Fruit fly (Drosophila melanogaster) whole organism, embryonic: Measurements from ENCODE around the gene CG34057.

Experiments used
- Asciz ChIP-seq: fragments of 200-800 bp; sonication (Bioruptor generic); optimal IDR thresholded peaks from 2 replicates; lab custom pipeline; 2017; ENCODE audit warnings: missing biosample characterization, mild to moderate bottlenecking, missing genetic modification characterization, missing genetic modification reagents
- CG11093 ChIP-seq: fragments of 200-800 bp; sonication (Bioruptor generic); IDR thresholded peaks from 3 replicates; pipeline ENCODE4 v1.3.6; 2022; ENCODE audit warnings: missing biosample characterization, missing genetic modification characterization
- CG12104 ChIP-seq: fragments of 200-800 bp; sonication (Bioruptor generic); optimal IDR thresholded peaks from 3 replicates; lab custom pipeline; 2016; ENCODE audit warnings: missing biosample characterization, missing genetic modification characterization
- CG12299 ChIP-seq: fragments of 200-800 bp; sonication (Bioruptor generic); optimal IDR thresholded peaks from 2 replicates; lab custom pipeline; 2018; ENCODE audit warnings: missing biosample characterization, mild to moderate bottlenecking, missing genetic modification characterization
- CG12744 ChIP-seq: fragments of 200-800 bp; sonication (Bioruptor generic); optimal IDR thresholded peaks from 2 replicates; lab custom pipeline; 2016; ENCODE audit warnings: missing biosample characterization, missing genetic modification characterization
- CG1603 ChIP-seq: fragments of 200-800 bp; sonication (Bioruptor generic); optimal IDR thresholded peaks from 2 replicates; lab custom pipeline; 2019; ENCODE audit warnings: missing biosample characterization, mild to moderate bottlenecking, missing genetic modification characterization, moderate library complexity
- CG17612 ChIP-seq: fragments of 200-800 bp; sonication (Bioruptor generic); IDR thresholded peaks from 2 replicates; pipeline ENCODE4 v1.3.6; 2022; ENCODE audit warnings: missing biosample characterization, missing genetic modification characterization
- CG2875 ChIP-seq: fragments of 200-800 bp; sonication (Bioruptor generic); optimal IDR thresholded peaks from 2 replicates; lab custom pipeline; 2017; ENCODE audit warnings: missing biosample characterization, mild to moderate bottlenecking, missing genetic modification characterization, missing genetic modification reagents
- CG2889 ChIP-seq: fragments of 200-800 bp; sonication (Bioruptor generic); IDR thresholded peaks from 3 replicates; pipeline ENCODE4 v1.3.6; 2022; ENCODE audit warnings: missing biosample characterization, missing genetic modification characterization
- CG31224 ChIP-seq: fragments of 200-800 bp; sonication (Bioruptor generic); IDR thresholded peaks from 2 replicates; pipeline ENCODE4 v1.3.6; 2022; ENCODE audit warnings: missing biosample characterization, missing genetic modification characterization
- CG31388 ChIP-seq: fragments of 200-800 bp; sonication (Bioruptor generic); optimal IDR thresholded peaks from 2 replicates; lab custom pipeline; 2016; ENCODE audit warnings: missing biosample characterization, missing genetic modification characterization
- CG3847 ChIP-seq: fragments of 200-800 bp; sonication (Bioruptor generic); IDR thresholded peaks from 2 replicates; pipeline ENCODE4 v1.3.6; 2022; ENCODE audit warnings: missing biosample characterization, missing genetic modification characterization
- CG4328 ChIP-seq: fragments of 200-800 bp; sonication (Bioruptor generic); optimal IDR thresholded peaks from 3 replicates; lab custom pipeline; 2017; ENCODE audit warnings: missing biosample characterization, missing genetic modification reagents, missing genetic modification characterization
- CG4404 ChIP-seq: fragments of 200-800 bp; sonication (Bioruptor generic); IDR thresholded peaks from 2 replicates; pipeline ENCODE4 v1.3.6; 2022; ENCODE audit warnings: missing biosample characterization, missing genetic modification characterization
- CG4424 ChIP-seq: fragments of 200-800 bp; sonication (Bioruptor generic); optimal IDR thresholded peaks from 3 replicates; lab custom pipeline; 2016; ENCODE audit warnings: missing biosample characterization, missing genetic modification characterization
- CG5953 ChIP-seq: fragments of 200-800 bp; sonication (Bioruptor generic); IDR thresholded peaks from 2 replicates; pipeline ENCODE4 v1.3.6; 2022; ENCODE audit warnings: missing biosample characterization, missing genetic modification characterization
- CG6254 ChIP-seq: fragments of 200-800 bp; sonication (Bioruptor generic); optimal IDR thresholded peaks from 3 replicates; lab custom pipeline; 2017; ENCODE audit warnings: mild to moderate bottlenecking, missing biosample characterization, missing genetic modification reagents, missing genetic modification characterization
- CG6654 ChIP-seq: fragments of 200-800 bp; sonication (Bioruptor generic); optimal IDR thresholded peaks from 2 replicates; lab custom pipeline; 2017; ENCODE audit warnings: missing biosample characterization, mild to moderate bottlenecking, missing genetic modification characterization
- CG7839 ChIP-seq: fragments of 200-800 bp; sonication (Bioruptor generic); optimal IDR thresholded peaks from 3 replicates; lab custom pipeline; 2018; ENCODE audit warnings: missing biosample characterization, mild to moderate bottlenecking, missing genetic modification characterization, moderate library complexity
- CkIIα-i1 ChIP-seq: fragments of 200-800 bp; sonication (Bioruptor generic); IDR thresholded peaks from 2 replicates; pipeline ENCODE4 v1.3.6; 2022; ENCODE audit warnings: missing biosample characterization, missing genetic modification characterization
- Dbx ChIP-seq: fragments of 200-800 bp; sonication (Bioruptor generic); IDR thresholded peaks from 3 replicates; pipeline ENCODE4 v1.3.6; 2022; ENCODE audit warnings: missing biosample characterization, missing genetic modification characterization
- HHEX ChIP-seq: fragments of 200-800 bp; sonication (Bioruptor generic); optimal IDR thresholded peaks from 3 replicates; lab custom pipeline; 2017; ENCODE audit warnings: missing biosample characterization, mild to moderate bottlenecking, missing genetic modification characterization, missing genetic modification reagents
- Hand ChIP-seq: fragments of 200-800 bp; sonication (Bioruptor generic); optimal IDR thresholded peaks from 2 replicates; lab custom pipeline; 2017; ENCODE audit warnings: mild to moderate bottlenecking, missing biosample characterization, missing genetic modification reagents, missing genetic modification characterization
- Opbp ChIP-seq: fragments of 200-800 bp; sonication (Bioruptor generic); IDR thresholded peaks from 3 replicates; pipeline ENCODE4 v1.3.6; 2022; ENCODE audit warnings: missing biosample characterization, missing genetic modification characterization; ENCODE audit not compliant: partially characterized antibody
- Ptx1 ChIP-seq: fragments of 200-800 bp; sonication (Bioruptor generic); IDR thresholded peaks from 2 replicates; pipeline ENCODE4 v1.3.6; 2022; ENCODE audit warnings: missing biosample characterization, missing genetic modification characterization
- Six4 ChIP-seq: fragments of 200-800 bp; sonication (Bioruptor generic); optimal IDR thresholded peaks from 2 replicates; lab custom pipeline; 2016; ENCODE audit warnings: missing biosample characterization, missing genetic modification characterization
- Sox100B ChIP-seq: fragments of 200-800 bp; sonication (Bioruptor generic); optimal IDR thresholded peaks from 3 replicates; lab custom pipeline; 2018; ENCODE audit warnings: missing biosample characterization, mild to moderate bottlenecking, missing genetic modification characterization
- Sox102F ChIP-seq: fragments of 200-800 bp; sonication (Bioruptor generic); optimal IDR thresholded peaks from 2 replicates; lab custom pipeline; 2018; ENCODE audit warnings: missing biosample characterization, mild to moderate bottlenecking, missing genetic modification characterization, moderate library complexity
- Xrp1 ChIP-seq: fragments of 200-800 bp; sonication (Bioruptor generic); IDR thresholded peaks from 2 replicates; pipeline ENCODE4 v1.3.6; 2022; ENCODE audit warnings: missing biosample characterization, missing genetic modification characterization
- YL-1 ChIP-seq: fragments of 200-800 bp; sonication (Bioruptor generic); optimal IDR thresholded peaks from 3 replicates; lab custom pipeline; 2017; ENCODE audit warnings: missing biosample characterization, mild to moderate bottlenecking, missing genetic modification characterization
- br ChIP-seq: fragments of >200 bp; optimal IDR thresholded peaks from 2 replicates; lab custom pipeline; 2017
- cad ChIP-seq: fragments of >200 bp; optimal IDR thresholded peaks from 2 replicates; lab custom pipeline; 2017; ENCODE audit warnings: missing biosample characterization, missing genetic modification characterization
- caup ChIP-seq: fragments of 200-800 bp; sonication (Bioruptor generic); optimal IDR thresholded peaks from 3 replicates; lab custom pipeline; 2017; ENCODE audit warnings: missing biosample characterization, mild to moderate bottlenecking, missing genetic modification characterization, moderate library complexity; ENCODE audit not compliant: severe bottlenecking
- exex ChIP-seq: fragments of 200-800 bp; sonication (Bioruptor generic); optimal IDR thresholded peaks from 4 replicates; lab custom pipeline; 2018; ENCODE audit warnings: missing biosample characterization, mild to moderate bottlenecking, missing genetic modification characterization, moderate library complexity
- ftz-f1 ChIP-seq: fragments of 200-800 bp; sonication (Bioruptor generic); optimal IDR thresholded peaks from 2 replicates; lab custom pipeline; 2016; ENCODE audit warnings: missing biosample characterization, missing genetic modification characterization
- gcm ChIP-seq: fragments of 200-800 bp; sonication (Bioruptor generic); optimal IDR thresholded peaks from 2 replicates; lab custom pipeline; 2019; ENCODE audit warnings: missing biosample characterization, mild to moderate bottlenecking, missing genetic modification characterization, moderate library complexity
- gfzf ChIP-seq: fragments of 200-800 bp; sonication (Bioruptor generic); optimal IDR thresholded peaks from 2 replicates; lab custom pipeline; 2016; ENCODE audit warnings: missing biosample characterization, mild to moderate bottlenecking, missing genetic modification characterization, moderate library complexity
- ind ChIP-seq: fragments of 200-800 bp; sonication (Bioruptor generic); optimal IDR thresholded peaks from 3 replicates; lab custom pipeline; 2016; ENCODE audit warnings: missing biosample characterization, missing genetic modification characterization
- jumu ChIP-seq: fragments of 200-800 bp; sonication (Bioruptor generic); optimal IDR thresholded peaks from 3 replicates; lab custom pipeline; 2016; ENCODE audit warnings: missing biosample characterization, missing genetic modification characterization
- ken ChIP-seq: fragments of 200-800 bp; sonication (Bioruptor generic); IDR thresholded peaks from 3 replicates; pipeline ENCODE4 v1.3.6; 2022; ENCODE audit warnings: missing biosample characterization, missing genetic modification characterization
- onecut ChIP-seq: fragments of 200-800 bp; sonication (Bioruptor generic); IDR thresholded peaks from 2 replicates; pipeline ENCODE4 v1.3.6; 2022; ENCODE audit warnings: missing biosample characterization, missing genetic modification characterization
- peb ChIP-seq: fragments of 200-800 bp; sonication (Bioruptor generic); IDR thresholded peaks from 2 replicates; pipeline ENCODE4 v1.3.6; 2022; ENCODE audit warnings: missing biosample characterization, missing genetic modification characterization
- psq ChIP-seq: fragments of 200-800 bp; sonication (Bioruptor generic); optimal IDR thresholded peaks from 2 replicates; lab custom pipeline; 2017; ENCODE audit warnings: missing biosample characterization, missing genetic modification characterization
- run ChIP-seq: fragments of 200-800 bp; sonication (Bioruptor generic); optimal IDR thresholded peaks from 3 replicates; lab custom pipeline; 2018; ENCODE audit warnings: missing biosample characterization, mild to moderate bottlenecking, missing genetic modification characterization
- sna ChIP-seq: fragments of 200-800 bp; sonication (Bioruptor generic); IDR thresholded peaks from 2 replicates; pipeline ENCODE4 v1.3.6; 2022; ENCODE audit warnings: missing biosample characterization, missing genetic modification characterization; ENCODE audit not compliant: partially characterized antibody
- trem ChIP-seq: fragments of 200-800 bp; optimal IDR thresholded peaks from 3 replicates; lab custom pipeline; 2019; ENCODE audit warnings: missing biosample characterization, mild to moderate bottlenecking, missing genetic modification characterization, moderate library complexity
- twi ChIP-seq: fragments of 200-800 bp; optimal IDR thresholded peaks from 2 replicates; lab custom pipeline; 2019; ENCODE audit warnings: missing biosample characterization, mild to moderate bottlenecking, missing genetic modification characterization, moderate library complexity
- unc-4 ChIP-seq: fragments of 200-800 bp; sonication (Bioruptor generic); IDR thresholded peaks from 2 replicates; pipeline ENCODE4 v1.3.6; 2022; ENCODE audit warnings: missing biosample characterization, missing genetic modification characterization; ENCODE audit not compliant: partially characterized antibody
- vnd ChIP-seq: fragments of 200-800 bp; sonication (Bioruptor generic); IDR thresholded peaks from 3 replicates; pipeline ENCODE4 v1.3.6; 2022; ENCODE audit warnings: missing biosample characterization, missing genetic modification characterization; ENCODE audit not compliant: partially characterized antibody
- z ChIP-seq: fragments of 200-800 bp; sonication (Bioruptor generic); IDR thresholded peaks from 3 replicates; pipeline ENCODE4 v1.3.6; 2022; ENCODE audit warnings: missing biosample characterization, missing genetic modification characterization

The CG34057 gene

dm6 chr3L:904991-905745 is 8.0 kb downstream of the CG34057 start (continued):
- no peak for TF ChIP-seq HHEX (GFP tag; lab: Kevin White, UChicago)
- TF ChIP-seq twi = no peak
- TF ChIP-seq CG31224 (GFP tag; lab: Robert Waterston, UW) = no peak
- TF ChIP-seq br (lab: Kevin White, UChicago) = no peak
- no peak for TF ChIP-seq ftz-f1 (GFP tag; lab: Kevin White, UChicago)
- peak; percentile 38 for TF ChIP-seq Sox100B (GFP tag; lab: Kevin White, UChicago)
- TF ChIP-seq CG12299 (tag; lab: Kevin White, UChicago) = no peak
- no peak for TF ChIP-seq onecut (GFP tag; lab: Robert Waterston, UW)
- no peak for TF ChIP-seq CG17612 (GFP tag; lab: Robert Waterston, UW)
- TF ChIP-seq vnd (GFP tag; lab: Robert Waterston, UW) = no peak
- no peak for TF ChIP-seq Dbx (GFP tag; lab: Robert Waterston, UW)
- TF ChIP-seq z (GFP tag; lab: Robert Waterston, UW) = no peak
- peak; percentile 15; the same call in 1 of the 2 replicates for TF ChIP-seq Ptx1 (GFP tag; lab: Robert Waterston, UW)
- TF ChIP-seq CG3847 = peak; percentile 19; the same call in 1 of the 2 replicates
- TF ChIP-seq Asciz (GFP tag; lab: Kevin White, UChicago) = peak; percentile 32
- no peak for TF ChIP-seq CG6654 (GFP tag; lab: Kevin White, UChicago)
- no peak for TF ChIP-seq cad (GFP tag; lab: Kevin White, UChicago)
- TF ChIP-seq sna = no peak
- TF ChIP-seq CG2875 (GFP tag; lab: Kevin White, UChicago) = peak; percentile 24
- TF ChIP-seq jumu (GFP tag; lab: Kevin White, UChicago) = no peak
- peak; percentile 42 for TF ChIP-seq trem (tag; lab: Kevin White, UChicago)
- peak; percentile 33 for TF ChIP-seq Sox102F (GFP tag; lab: Kevin White, UChicago)
- TF ChIP-seq CG11093 (GFP tag; lab: Robert Waterston, UW) = no peak
- TF ChIP-seq peb (GFP tag; lab: Robert Waterston, UW) = peak; percentile 14; the same call in 1 of the 2 replicates
- no peak for TF ChIP-seq ken (GFP tag; lab: Robert Waterston, UW)
- TF ChIP-seq CG4328 (GFP tag; lab: Kevin White, UChicago) = no peak
- TF ChIP-seq psq = no peak
- no peak for TF ChIP-seq Six4 (GFP tag; lab: Kevin White, UChicago)
- TF ChIP-seq CG12104 (GFP tag; lab: Kevin White, UChicago) = no peak
- no peak for TF ChIP-seq unc-4 (GFP tag; lab: Robert Waterston, UW)
- no peak for TF ChIP-seq Hand (GFP tag; lab: Kevin White, UChicago)
- peak; percentile 38 for TF ChIP-seq CG4424 (GFP tag; lab: Kevin White, UChicago)
- no peak for TF ChIP-seq ind (GFP tag; lab: Kevin White, UChicago)
- peak; percentile 22; the same call in 1 of the 2 replicates for TF ChIP-seq CG4404
- TF ChIP-seq CG12744 (GFP tag; lab: Kevin White, UChicago) = no peak
- TF ChIP-seq CG1603 (tag; lab: Kevin White, UChicago) = no peak
- TF ChIP-seq run (tag; lab: Kevin White, UChicago) = no peak
- peak; percentile 46 for TF ChIP-seq gcm (GFP tag; lab: Kevin White, UChicago)
- no peak for TF ChIP-seq CkIIα-i1 (GFP tag; lab: Robert Waterston, UW)
- TF ChIP-seq CG31388 (GFP tag; lab: Kevin White, UChicago) = no peak
- TF ChIP-seq Opbp (GFP tag; lab: Robert Waterston, UW) = no peak
- TF ChIP-seq CG6254 (GFP tag; lab: Kevin White, UChicago) = peak; percentile 38
- TF ChIP-seq Xrp1 (GFP tag; lab: Robert Waterston, UW) = peak; percentile 79
- TF ChIP-seq gfzf (GFP tag; lab: Kevin White, UChicago) = no peak
- TF ChIP-seq exex (tag; lab: Kevin White, UChicago) = no peak
- TF ChIP-seq CG2889 (GFP tag; lab: Robert Waterston, UW) = no peak
- TF ChIP-seq caup (GFP tag; lab: Kevin White, UChicago) = no peak
- no peak for TF ChIP-seq CG5953 (GFP tag; lab: Robert Waterston, UW)
- peak; percentile 45 for TF ChIP-seq CG7839
- TF ChIP-seq YL-1 = no peak
